Fruit fly (Drosophila melanogaster): ENCODE measurements around the gene CG17672.

CG17672 gene

DNA sequence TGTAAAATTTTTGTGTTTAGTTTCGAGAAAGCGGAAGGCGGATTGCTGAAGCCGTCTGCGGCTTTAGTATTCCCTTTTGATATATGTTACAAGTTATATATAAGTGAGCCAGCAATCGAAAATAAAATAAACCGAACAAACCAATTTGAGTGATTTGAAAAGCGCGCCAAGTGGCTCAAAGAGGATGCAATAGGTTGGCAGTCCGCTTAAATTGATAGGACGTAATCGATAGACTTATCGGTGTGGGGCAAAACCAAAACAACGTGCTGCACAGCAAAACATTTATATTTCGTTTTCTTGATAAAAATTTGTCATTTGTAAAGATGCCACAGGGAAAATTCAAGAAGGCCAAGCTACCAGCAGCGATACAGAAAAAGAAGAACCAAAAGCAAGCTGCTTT is 18.0 kb downstream of the CG17672 start, which contains the start of gene CG11279 (continued):
- TF ChIP-seq cwo (GFP tag; optimal IDR thresholded peaks at IDR 0.05): no peak
- TF ChIP-seq CG6813 (GFP tag; optimal IDR thresholded peaks at IDR 0.05): no peak
- peak; percentile 66 for TF ChIP-seq tna (GFP tag; IDR thresholded peaks at IDR 0.05; ENCODE audit: partially characterized antibody)
- TF ChIP-seq ato (GFP tag; IDR thresholded peaks at IDR 0.05; ENCODE audit: partially characterized antibody): peak; percentile 75
- TF ChIP-seq CG34422 (GFP tag; IDR thresholded peaks at IDR 0.05): no peak
- TF ChIP-seq CG14014 (GFP tag; IDR thresholded peaks at IDR 0.05): no peak
- no peak for TF ChIP-seq CG8359 (GFP tag; optimal IDR thresholded peaks at IDR 0.05; ENCODE audit: borderline replicate concordance)
- TF ChIP-seq CG6683 (GFP tag; optimal IDR thresholded peaks at IDR 0.05): no peak
- no peak; the same call in 2 of the 3 replicates for TF ChIP-seq row (GFP tag; IDR thresholded peaks at IDR 0.05)
- no peak for TF ChIP-seq Pdp1 (GFP tag; optimal IDR thresholded peaks at IDR 0.05)
- TF ChIP-seq CG32772 (GFP tag; IDR thresholded peaks at IDR 0.05): no peak
- no peak for TF ChIP-seq Lpt (GFP tag; optimal IDR thresholded peaks at IDR 0.05)
- no peak for TF ChIP-seq CG16779 (GFP tag; IDR thresholded peaks at IDR 0.05)
- TF ChIP-seq sim (GFP tag; IDR thresholded peaks at IDR 0.05): no peak
- no peak for TF ChIP-seq CG10565 (GFP tag; optimal IDR thresholded peaks at IDR 0.05)
- no peak for TF ChIP-seq danr (GFP tag; IDR thresholded peaks at IDR 0.05)
- TF ChIP-seq Bdp1 (GFP tag; optimal IDR thresholded peaks at IDR 0.05): no peak
- peak; percentile 78 for TF ChIP-seq Bgb (GFP tag; IDR thresholded peaks at IDR 0.05; ENCODE audit: partially characterized antibody)
- no peak for TF ChIP-seq zfh1 (GFP tag; IDR thresholded peaks at IDR 0.05)
- TF ChIP-seq CG3995 (GFP tag; optimal IDR thresholded peaks at IDR 0.05): no peak
- no peak for TF ChIP-seq Oaz (GFP tag; IDR thresholded peaks at IDR 0.05)
- TF ChIP-seq Chrac-16 (GFP tag; optimal IDR thresholded peaks at IDR 0.05): no peak
- TF ChIP-seq Usf (GFP tag; optimal IDR thresholded peaks at IDR 0.05): no peak
- TF ChIP-seq bab2 (GFP tag; optimal IDR thresholded peaks at IDR 0.05): no peak
- no peak for TF ChIP-seq CG11560 (tag; IDR thresholded peaks at IDR 0.05)
- peak; percentile 5 for TF ChIP-seq gfzf (GFP tag; optimal IDR thresholded peaks at IDR 0.05)
- TF ChIP-seq ash1 (GFP tag; optimal IDR thresholded peaks at IDR 0.05): no peak
- TF ChIP-seq vnd (GFP tag; IDR thresholded peaks at IDR 0.05; ENCODE audit: partially characterized antibody): peak; percentile 54; the same call in 1 of the 3 replicates
- TF ChIP-seq cad (GFP tag; optimal IDR thresholded peaks at IDR 0.05): no peak
- TF ChIP-seq TFAM (GFP tag; optimal IDR thresholded peaks at IDR 0.05): no peak
- TF ChIP-seq Hr78 (GFP tag; optimal IDR thresholded peaks at IDR 0.05): no peak
- TF ChIP-seq pum (GFP tag; optimal IDR thresholded peaks at IDR 0.05): no peak
- TF ChIP-seq toy (GFP tag; IDR thresholded peaks at IDR 0.05): no peak
- peak; percentile 59 for TF ChIP-seq Sry-δ (GFP tag; optimal IDR thresholded peaks at IDR 0.05)
- no peak for TF ChIP-seq D19B (GFP tag; optimal IDR thresholded peaks at IDR 0.05)
- no peak for TF ChIP-seq usp (GFP tag; optimal IDR thresholded peaks at IDR 0.05)
- TF ChIP-seq peb (GFP tag; IDR thresholded peaks at IDR 0.05): no peak
- no peak for TF ChIP-seq kah (GFP tag; optimal IDR thresholded peaks at IDR 0.05)
- no peak for TF ChIP-seq salm (tag; optimal IDR thresholded peaks at IDR 0.05)
- TF ChIP-seq run (tag; optimal IDR thresholded peaks at IDR 0.05): no peak
- TF ChIP-seq oc (tag; optimal IDR thresholded peaks at IDR 0.05): no peak
- no peak for TF ChIP-seq sug (tag; optimal IDR thresholded peaks at IDR 0.05)
- TF ChIP-seq Fer2 (tag; optimal IDR thresholded peaks at IDR 0.05): no peak
- no peak for TF ChIP-seq croc (GFP tag; conservative IDR thresholded peaks at IDR 0.05)
- TF ChIP-seq CG11723 (GFP tag; optimal IDR thresholded peaks at IDR 0.05): no peak
- TF ChIP-seq org-1 (GFP tag; optimal IDR thresholded peaks at IDR 0.05): no peak
- TF ChIP-seq Atf3 (GFP tag; optimal IDR thresholded peaks at IDR 0.05): no peak
- TF ChIP-seq seq (GFP tag; IDR thresholded peaks at IDR 0.05): no peak
- no peak for TF ChIP-seq Eip74EF (GFP tag; optimal IDR thresholded peaks at IDR 0.05)
- TF ChIP-seq dmrt11E (tag; optimal IDR thresholded peaks at IDR 0.05): no peak
- no peak for TF ChIP-seq Kr (GFP tag; optimal IDR thresholded peaks at IDR 0.05)

Measured in whole organism, embryonic.